Worm (Caenorhabditis elegans) whole organism, L4 larva: Measurements from ENCODE around the gene hda-6.

Experiments
- D1046.2 ChIP-seq: fragments of 200-800 bp; sonication (Bioruptor generic); IDR thresholded peaks from 2 replicates; pipeline ENCODE4 v1.3.6; 2022; ENCODE audit warnings: missing genetic modification characterization, missing compliant biosample characterization
- F26F4.8 ChIP-seq: fragments of 200-800 bp; sonication (Bioruptor generic); conservative IDR thresholded peaks from 2 replicates; pipeline ENCODE4 v1.3.6; 2022; ENCODE audit warnings: missing genetic modification characterization, missing compliant biosample characterization
- F44E2.7 ChIP-seq: fragments of 200-800 bp; sonication (Bioruptor generic); IDR thresholded peaks from 2 replicates; pipeline ENCODE4 v2.1.2; 2022; ENCODE audit warnings: missing genetic modification characterization, missing compliant biosample characterization
- T20F7.1 ChIP-seq: fragments of 200-800 bp; sonication (Bioruptor generic); optimal IDR thresholded peaks from 2 replicates; lab custom pipeline; 2018; ENCODE audit warnings: mild to moderate bottlenecking, missing genetic modification characterization, missing compliant biosample characterization
- T26A8.4 ChIP-seq: fragments of 200-800 bp; sonication (Bioruptor generic); IDR thresholded peaks from 2 replicates; pipeline ENCODE4 v1.3.6; 2022; ENCODE audit warnings: missing genetic modification characterization, missing compliant biosample characterization
- Y105C5A.15 ChIP-seq: fragments of 200-800 bp; sonication (Bioruptor generic); IDR thresholded peaks from 2 replicates; pipeline ENCODE4 v1.3.6; 2022; ENCODE audit warnings: missing genetic modification characterization, missing compliant biosample characterization
- Y48G9A.11 ChIP-seq: fragments of 200-800 bp; sonication (Bioruptor generic); IDR thresholded peaks from 2 replicates; pipeline ENCODE4 v1.3.6; 2022; ENCODE audit warnings: missing genetic modification reagents, missing genetic modification characterization, missing compliant biosample characterization
- Y5F2A.4 ChIP-seq: fragments of 200-800 bp; sonication (Bioruptor generic); optimal IDR thresholded peaks from 2 replicates; lab custom pipeline; 2018; ENCODE audit warnings: mild to moderate bottlenecking, missing genetic modification characterization, missing compliant biosample characterization
- ZK337.2 ChIP-seq: fragments of 200-800 bp; sonication (Bioruptor generic); IDR thresholded peaks from 2 replicates; pipeline ENCODE4 v1.3.6; 2022; ENCODE audit warnings: missing genetic modification reagents, missing genetic modification characterization, missing compliant biosample characterization
- aha-1 ChIP-seq: fragments of 150-350 bp; peaks from one replicate; lab custom pipeline; 2014; ENCODE audit warnings: missing biosample characterization, missing genetic modification characterization
- attf-4 ChIP-seq: sonication (generic microtip); optimal IDR thresholded peaks from 3 replicates; lab custom pipeline; 2017; ENCODE audit warnings: missing biosample characterization, missing genetic modification characterization
- ceh-20 ChIP-seq: fragments of 200-800 bp; sonication (Bioruptor generic); IDR thresholded peaks from 2 replicates; pipeline ENCODE4 v1.3.6; 2022; ENCODE audit warnings: missing genetic modification reagents, missing genetic modification characterization, missing compliant biosample characterization
- ceh-62 ChIP-seq: sonication (generic microtip); optimal IDR thresholded peaks from 2 replicates; lab custom pipeline; 2017; ENCODE audit warnings: missing biosample characterization, missing genetic modification characterization
- daf-16 ChIP-seq, 3 experiments: sonication (generic microtip); optimal IDR thresholded peaks; 2 replicates each; lab custom pipeline; 2016 to 2017; ENCODE audit warnings: missing genetic modification characterization in 3 of 3, missing genetic modification reagents in 3 of 3, mild to moderate bottlenecking in 2 of 3, missing compliant biosample characterization in 2 of 3, missing biosample characterization in 1 of 3, moderate library complexity in 1 of 3
- dmd-9 ChIP-seq: fragments of 200-800 bp; sonication (Bioruptor generic); IDR thresholded peaks from 2 replicates; pipeline ENCODE4 v1.3.6; 2022; ENCODE audit warnings: missing genetic modification reagents, missing genetic modification characterization, missing compliant biosample characterization
- dpl-1 ChIP-seq: fragments of 150-350 bp; optimal IDR thresholded peaks from 2 replicates; lab custom pipeline; 2014; ENCODE audit warnings: missing biosample characterization, missing genetic modification reagents, missing genetic modification characterization
- duxl-1 ChIP-seq: sonication (generic microtip); optimal IDR thresholded peaks from 2 replicates; lab custom pipeline; 2016; ENCODE audit warnings: mild to moderate bottlenecking, missing genetic modification characterization, moderate library complexity, missing compliant biosample characterization; ENCODE audit not compliant: poor library complexity
- dve-1 ChIP-seq: sonication (generic microtip); optimal IDR thresholded peaks from 2 replicates; lab custom pipeline; 2017; ENCODE audit warnings: antibody characterized with exemption, mild to moderate bottlenecking, missing genetic modification characterization, missing compliant biosample characterization; ENCODE audit not compliant: insufficient read depth
- fkh-10 ChIP-seq: fragments of 150-350 bp; optimal IDR thresholded peaks from 2 replicates; lab custom pipeline; 2014; ENCODE audit warnings: missing biosample characterization, missing genetic modification reagents, missing genetic modification characterization
- gei-8 ChIP-seq: fragments of 200-800 bp; sonication (Bioruptor generic); optimal IDR thresholded peaks from 2 replicates; lab custom pipeline; 2018; ENCODE audit warnings: mild to moderate bottlenecking, missing genetic modification characterization, missing compliant biosample characterization
- hif-1 ChIP-seq, 2 experiments: sonication (generic microtip); optimal IDR thresholded peaks; 2 replicates each; lab custom pipeline; 2016 to 2017; ENCODE audit warnings: missing compliant biosample characterization in 2 of 2, missing genetic modification characterization in 2 of 2, missing genetic modification reagents in 2 of 2, missing genotype in 2 of 2, mild to moderate bottlenecking in 1 of 2
- hlh-11 ChIP-seq: fragments of 200-800 bp; sonication (Bioruptor generic); optimal IDR thresholded peaks from 2 replicates; lab custom pipeline; 2018; ENCODE audit warnings: mild to moderate bottlenecking, missing genetic modification characterization, missing compliant biosample characterization
- hlh-30 ChIP-seq: sonication (generic microtip); optimal IDR thresholded peaks from 2 replicates; lab custom pipeline; 2017; ENCODE audit warnings: antibody characterized with exemption, mild to moderate bottlenecking, missing genetic modification characterization, missing compliant biosample characterization; ENCODE audit not compliant: insufficient read depth
- lim-7 ChIP-seq: fragments of 200-800 bp; sonication (Bioruptor generic); IDR thresholded peaks from 2 replicates; pipeline ENCODE4 v1.3.6; 2022; ENCODE audit warnings: missing genetic modification characterization, missing compliant biosample characterization
- lin-38 ChIP-seq: fragments of 200-800 bp; sonication (Bioruptor generic); IDR thresholded peaks from 2 replicates; pipeline ENCODE4 v1.3.6; 2022; ENCODE audit warnings: missing genetic modification reagents, missing genetic modification characterization, missing compliant biosample characterization
- lin-39 ChIP-seq: fragments of 150-350 bp; optimal IDR thresholded peaks from 2 replicates; lab custom pipeline; 2014; ENCODE audit warnings: missing biosample characterization, missing genetic modification reagents, missing genetic modification characterization
- lsy-2 ChIP-seq, 2 experiments: fragments of 150-350 bp in 1 of 2; sonication (generic microtip) in 1 of 2; optimal IDR thresholded peaks; 2 replicates each; lab custom pipeline; 2014 to 2017; ENCODE audit warnings: missing biosample characterization in 2 of 2, missing genetic modification characterization in 2 of 2
- mdl-1 ChIP-seq, 2 experiments: fragments of 150-350 bp in 1 of 2; sonication (generic microtip) in 1 of 2; optimal IDR thresholded peaks; 2 replicates each; lab custom pipeline; 2014 to 2017; ENCODE audit warnings: missing biosample characterization in 2 of 2, missing genetic modification characterization in 2 of 2
- mep-1 ChIP-seq: fragments of 150-350 bp; sonication (generic microtip); optimal IDR thresholded peaks from 3 replicates; lab custom pipeline; 2014; ENCODE audit warnings: missing biosample characterization, missing genetic modification characterization
- mxl-2 ChIP-seq: fragments of 200-800 bp; sonication (Bioruptor generic); conservative IDR thresholded peaks from 2 replicates; pipeline ENCODE4 v1.3.6; 2022; ENCODE audit warnings: missing genetic modification reagents, missing genetic modification characterization, missing compliant biosample characterization
- mxl-3 ChIP-seq: fragments of 200-800 bp; sonication (Bioruptor generic); optimal IDR thresholded peaks from 2 replicates; lab custom pipeline; 2018; ENCODE audit warnings: mild to moderate bottlenecking, missing genetic modification characterization, missing compliant biosample characterization
- nhr-237 ChIP-seq: sonication (generic microtip); optimal IDR thresholded peaks from 2 replicates; lab custom pipeline; 2017; ENCODE audit warnings: missing biosample characterization, missing genetic modification characterization
- nhr-25 ChIP-seq: sonication (generic microtip); optimal IDR thresholded peaks from 2 replicates; lab custom pipeline; 2017; ENCODE audit warnings: missing genetic modification characterization, mild to moderate bottlenecking, missing compliant biosample characterization, antibody characterized with exemption, moderate library complexity, borderline replicate concordance; ENCODE audit not compliant: insufficient read depth
- nhr-41 ChIP-seq: fragments of 200-800 bp; sonication (Bioruptor generic); IDR thresholded peaks from 2 replicates; pipeline ENCODE4 v1.3.6; 2022; ENCODE audit warnings: missing genetic modification reagents, missing genetic modification characterization, missing compliant biosample characterization
- nhr-42 ChIP-seq: fragments of 200-800 bp; sonication (Bioruptor generic); IDR thresholded peaks from 2 replicates; pipeline ENCODE4 v1.3.6; 2022; ENCODE audit warnings: missing genetic modification characterization, missing compliant biosample characterization
- nhr-77 ChIP-seq: fragments of 150-350 bp; optimal IDR thresholded peaks from 2 replicates; lab custom pipeline; 2014; ENCODE audit warnings: missing biosample characterization, missing genetic modification characterization
- pha-4 ChIP-seq, 2 experiments: fragments of 150-350 bp in 1 of 2; fragments of 200-800 bp in 1 of 2; sonication (Bioruptor generic) in 1 of 2; IDR thresholded peaks in 1 of 2; optimal IDR thresholded peaks in 1 of 2; 2 replicates each; pipeline versions ENCODE4 v1.3.6 to Lab custom; 2014 to 2022; ENCODE audit warnings: missing genetic modification characterization in 2 of 2, missing genetic modification reagents in 2 of 2, missing biosample characterization in 1 of 2, missing compliant biosample characterization in 1 of 2
- php-3 ChIP-seq: fragments of 200-800 bp; sonication (Bioruptor generic); IDR thresholded peaks from 2 replicates; pipeline ENCODE4 v1.3.6; 2022; ENCODE audit warnings: missing genetic modification reagents, missing genetic modification characterization, missing compliant biosample characterization
- pqm-1 ChIP-seq: sonication (generic microtip); optimal IDR thresholded peaks from 2 replicates; lab custom pipeline; 2017; ENCODE audit warnings: missing biosample characterization, missing genetic modification characterization
- saeg-2 ChIP-seq: fragments of 200-800 bp; sonication (Bioruptor generic); IDR thresholded peaks from 2 replicates; pipeline ENCODE4 v1.3.6; 2022; ENCODE audit warnings: missing genetic modification reagents, missing genetic modification characterization, missing compliant biosample characterization
- spr-1 ChIP-seq: sonication (generic microtip); optimal IDR thresholded peaks from 2 replicates; lab custom pipeline; 2016; ENCODE audit warnings: mild to moderate bottlenecking, missing genetic modification characterization, missing compliant biosample characterization
- spr-3 ChIP-seq: fragments of 200-800 bp; sonication (Bioruptor generic); optimal IDR thresholded peaks from 2 replicates; lab custom pipeline; 2018; ENCODE audit warnings: mild to moderate bottlenecking, missing genetic modification characterization, missing compliant biosample characterization
- tag-97 ChIP-seq: fragments of 200-800 bp; sonication (Bioruptor generic); IDR thresholded peaks from 2 replicates; pipeline ENCODE4 v1.3.6; 2022; ENCODE audit warnings: missing genetic modification characterization, missing compliant biosample characterization
- tra-1 ChIP-seq: fragments of 200-800 bp; sonication (Bioruptor generic); IDR thresholded peaks from 2 replicates; pipeline ENCODE4 v1.3.6; 2022; ENCODE audit warnings: missing genetic modification reagents, missing genetic modification characterization, missing compliant biosample characterization
- unc-62 ChIP-seq, 3 experiments: fragments of 150-350 bp in 1 of 3; sonication (generic microtip); optimal IDR thresholded peaks in 2 of 3; peaks in 1 of 3; 1 replicate in 1 of 3; 2 replicates in 2 of 3; lab custom pipeline; 2014 to 2017; ENCODE audit warnings: missing biosample characterization in 3 of 3, missing genetic modification characterization in 3 of 3, missing genetic modification reagents in 3 of 3, missing genotype in 1 of 3
- zip-2 ChIP-seq: fragments of 150-350 bp; optimal IDR thresholded peaks from 2 replicates; lab custom pipeline; 2014; ENCODE audit warnings: missing biosample characterization, missing genetic modification characterization
- ztf-11 ChIP-seq: fragments of 150-350 bp; optimal IDR thresholded peaks from 2 replicates; lab custom pipeline; 2014; ENCODE audit warnings: missing biosample characterization, missing genetic modification characterization

hda-6 gene

ce11 chrIV:5374946-5375345, 10.8 kb upstream of the hda-6 start:
- TF ChIP-seq aha-1 (tag; lab: Kevin White, UChicago): peak; percentile 53
- TF ChIP-seq D1046.2 (GFP tag; lab: Robert Waterston, UW): peak; percentile 25; the same call in 1 of the 2 replicates
- no peak for TF ChIP-seq spr-3 (GFP tag; lab: Kevin White, UChicago)
- TF ChIP-seq daf-16 (GFP tag; optimal IDR thresholded peaks at IDR 0.05; lab: Kevin White, UChicago): no peak
- TF ChIP-seq daf-16 (tag; optimal IDR thresholded peaks at IDR 0.05; lab: Kevin White, UChicago): peak; percentile 4
- TF ChIP-seq Y105C5A.15: peak; percentile 60; the same call in 1 of the 2 replicates
- TF ChIP-seq duxl-1: peak; percentile 31
- peak; percentile 57 for TF ChIP-seq gei-8
- TF ChIP-seq ceh-20 (GFP tag; lab: Robert Waterston, UW): no peak
- TF ChIP-seq lim-7 (GFP tag; lab: Robert Waterston, UW): peak; percentile 14; the same call in 1 of the 2 replicates
- no peak for TF ChIP-seq zip-2
- TF ChIP-seq F44E2.7 (GFP tag; lab: Robert Waterston, UW): no peak
- peak; percentile 18; the same call in 1 of the 2 replicates for TF ChIP-seq tra-1 (GFP tag; lab: Robert Waterston, UW)
- TF ChIP-seq, all 104 proteins: peak for 8

ce11 chrIV:5374321-5374720, 10.2 kb upstream of the hda-6 start:
- TF ChIP-seq D1046.2 (GFP tag; lab: Robert Waterston, UW) (no peak), saeg-2 (GFP tag; lab: Robert Waterston, UW) (no peak), hlh-11 (tag; lab: Kevin White, UChicago) (no peak), ceh-62 (tag; lab: Kevin White, UChicago) (no peak), zip-2 (no peak), dmd-9 (GFP tag; lab: Robert Waterston, UW) (no peak), attf-4 (no peak), mxl-2 (GFP tag; lab: Robert Waterston, UW) (no peak), hlh-30 (no peak), nhr-41 (GFP tag; lab: Robert Waterston, UW) (no peak), mdl-1 (tag; optimal IDR thresholded peaks at IDR 0.05; lab: Kevin White, UChicago) (no peak), Y105C5A.15 (no peak), daf-16 (GFP tag; optimal IDR thresholded peaks at IDR 0.05; lab: Kevin White, UChicago) (no peak), daf-16 (tag; optimal IDR thresholded peaks at IDR 0.05; lab: Kevin White, UChicago) (peak; percentile 61), Y5F2A.4 (no peak), lim-7 (GFP tag; lab: Robert Waterston, UW) (no peak), nhr-42 (GFP tag; lab: Robert Waterston, UW) (no peak), mep-1 (tag; lab: Kevin White, UChicago) (peak; percentile 44), nhr-237 (tag; lab: Kevin White, UChicago) (no peak), ztf-11 (tag; lab: Kevin White, UChicago) (no peak), ZK337.2 (GFP tag; lab: Robert Waterston, UW) (no peak), F26F4.8 (GFP tag; lab: Robert Waterston, UW) (no peak), dve-1 (tag; lab: Kevin White, UChicago) (peak; percentile 36), lin-38 (GFP tag; lab: Robert Waterston, UW) (no peak), nhr-25 (tag; lab: Kevin White, UChicago) (no peak), unc-62 (GFP tag; optimal IDR thresholded peaks at IDR 0.05 in 1 of 2; lab: Kevin White, UChicago) (peak in 1 of 2 experiments; percentile 51), unc-62 (tag; optimal IDR thresholded peaks at IDR 0.05; lab: Kevin White, UChicago) (no peak), dpl-1 (GFP tag; lab: Kevin White, UChicago) (no peak), T20F7.1 (GFP tag; lab: Kevin White, UChicago) (no peak), lsy-2 (tag; optimal IDR thresholded peaks at IDR 0.05; lab: Kevin White, UChicago) (no peak), php-3 (peak; percentile 5; the same call in 1 of the 2 replicates), pqm-1 (tag; lab: Kevin White, UChicago) (peak; percentile 8), fkh-10 (GFP tag; lab: Kevin White, UChicago) (no peak), mxl-3 (GFP tag; lab: Kevin White, UChicago) (no peak), pha-4 (GFP tag; IDR thresholded peaks at IDR 0.05; lab: Robert Waterston, UW) (no peak), pha-4 (tag; optimal IDR thresholded peaks at IDR 0.05; lab: Kevin White, UChicago) (no peak), nhr-77 (tag; lab: Kevin White, UChicago) (peak; percentile 14), tag-97 (GFP tag; lab: Robert Waterston, UW) (no peak), hif-1 (tag; optimal IDR thresholded peaks at IDR 0.05; lab: Kevin White, UChicago) (no peak), lin-39 (no peak), Y48G9A.11 (GFP tag; lab: Robert Waterston, UW) (no peak), T26A8.4 (GFP tag; lab: Robert Waterston, UW) (no peak), spr-1 (tag; lab: Kevin White, UChicago) (no peak)
